Worm (Caenorhabditis elegans): ENCODE measurements around the gene C34B4.5.

Gene C34B4.5

DNA sequence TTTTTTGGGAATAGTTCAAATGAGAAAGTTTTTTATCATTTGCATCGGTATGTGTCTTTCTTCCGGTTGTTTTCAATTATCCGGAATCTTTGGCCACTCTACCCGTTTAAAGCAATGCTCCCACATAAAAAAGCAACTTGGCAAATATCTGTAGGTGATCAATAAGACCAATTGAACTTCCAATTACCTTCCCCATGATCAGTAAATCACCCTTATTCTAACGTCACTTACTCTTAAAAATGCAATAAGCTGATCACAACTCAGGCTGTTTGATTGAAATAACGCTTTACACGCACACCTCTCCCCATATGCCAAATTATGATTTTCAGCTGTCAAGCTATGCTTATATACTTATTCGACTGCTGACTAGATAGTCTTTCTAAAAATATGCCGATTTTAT, at the start of gene C34B4.5:
C34B4.5 (plus strand) TSS at position 301 of the 400 bp plus-strand sequence.
- TF ChIP-seq lin-15B (tag; optimal IDR thresholded peaks at IDR 0.05) = no peak
- TF ChIP-seq skn-1 (tag; optimal IDR thresholded peaks at IDR 0.05) = no peak
- no peak for TF ChIP-seq elt-3 (tag; optimal IDR thresholded peaks at IDR 0.05)
- no peak for TF ChIP-seq elt-2 (tag; optimal IDR thresholded peaks at IDR 0.05)
- TF ChIP-seq nhr-23 (tag; optimal IDR thresholded peaks at IDR 0.05) = no peak
- no peak for TF ChIP-seq nhr-77 (tag; optimal IDR thresholded peaks at IDR 0.05)

DNA sequence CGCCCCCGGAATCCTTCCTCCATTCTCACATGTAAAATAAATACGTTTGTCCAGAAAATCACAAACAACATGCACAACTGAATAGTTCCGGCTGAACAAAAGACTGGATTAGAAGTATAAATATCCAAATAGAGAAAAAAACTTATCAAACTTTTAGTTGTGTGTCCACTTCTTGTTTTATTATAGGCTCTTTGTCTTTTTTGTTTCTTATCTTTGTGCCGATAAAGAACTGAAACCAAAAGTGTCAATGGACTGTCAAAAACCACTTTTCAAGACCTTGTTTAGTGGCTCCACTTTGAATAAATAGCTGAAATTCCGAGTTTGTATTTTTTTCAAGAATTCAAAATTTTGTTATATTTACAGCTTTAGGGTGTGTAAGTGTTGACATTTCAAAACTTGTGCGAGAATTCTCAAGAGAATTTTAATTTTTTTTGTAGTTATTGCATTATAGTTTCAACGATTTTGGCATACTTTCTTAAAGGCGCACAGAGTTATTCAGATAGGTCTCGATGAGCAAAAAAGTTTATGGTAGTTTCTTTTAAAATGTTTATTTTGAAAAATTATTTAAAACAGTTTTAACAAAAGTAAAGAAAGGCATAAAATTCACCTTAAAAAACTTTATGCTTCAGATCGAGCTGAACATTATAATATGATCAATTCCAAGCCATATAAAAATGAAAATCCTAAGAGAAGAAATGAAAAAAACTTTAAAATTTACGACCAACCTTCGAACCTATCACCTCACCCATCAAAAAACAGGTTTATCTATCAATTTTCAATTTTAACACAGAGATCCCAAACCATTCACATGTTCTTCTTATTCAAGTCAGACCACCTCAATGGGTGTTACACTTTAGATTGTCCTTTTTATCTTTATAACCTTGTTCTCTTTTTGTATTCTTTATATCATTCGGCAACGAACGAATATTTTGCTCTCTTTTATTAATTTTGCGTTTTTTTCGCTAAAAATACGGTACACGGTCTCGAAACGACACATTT, 49.3 kb upstream of the C34B4.5 start:
- TF ChIP-seq hmg-11 (tag; optimal IDR thresholded peaks at IDR 0.05) (no peak), pha-4 (tag; optimal IDR thresholded peaks at IDR 0.05) (peak; percentile 3), nhr-11 (tag; optimal IDR thresholded peaks at IDR 0.05) (no peak), unc-39 (tag; optimal IDR thresholded peaks at IDR 0.05) (no peak), elt-2 (tag; optimal IDR thresholded peaks at IDR 0.05) (peak; percentile 78), pqm-1 (tag; optimal IDR thresholded peaks at IDR 0.05) (peak; percentile 46), fkh-2 (tag; optimal IDR thresholded peaks at IDR 0.05) (no peak), nhr-43 (tag; optimal IDR thresholded peaks at IDR 0.05; ENCODE audit: poor library complexity, severe bottlenecking) (peak; percentile 59), nhr-23 (tag; optimal IDR thresholded peaks at IDR 0.05) (peak; percentile 36), nhr-25 (tag; optimal IDR thresholded peaks at IDR 0.05) (peak; percentile 31)

DNA sequence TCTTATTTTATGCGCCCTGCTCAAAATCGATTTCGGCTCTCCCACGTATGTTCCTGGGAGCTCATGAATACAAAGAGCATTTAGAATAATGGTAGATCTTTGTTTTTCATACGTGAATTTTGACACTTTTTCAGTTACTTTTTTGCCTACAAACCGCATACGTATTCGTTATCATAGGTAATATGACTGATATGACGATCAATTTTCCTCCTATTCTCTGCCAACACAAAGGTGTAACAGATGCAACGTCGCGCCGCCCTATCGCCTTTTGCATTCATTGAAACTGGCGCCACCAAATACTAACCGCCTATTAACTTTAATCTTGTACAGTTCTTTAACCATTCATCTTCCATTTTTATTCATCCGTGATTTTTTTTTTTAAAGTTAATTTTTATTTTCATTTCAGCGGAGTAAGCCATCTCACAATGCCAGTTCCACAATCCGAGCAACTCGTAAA, 48.2 kb upstream of the C34B4.5 start, which contains the start of gene W07G4.5:
W07G4.5 (plus strand) TSS at position 407 of the 457 bp plus-strand sequence.
- TF ChIP-seq elt-2 (tag; optimal IDR thresholded peaks at IDR 0.05) (peak; percentile 89), pqm-1 (tag; optimal IDR thresholded peaks at IDR 0.05) (peak; percentile 76), nfya-1 (tag; optimal IDR thresholded peaks at IDR 0.05; ENCODE audit: insufficient read depth) (no peak), unc-62 (GFP tag; optimal IDR thresholded peaks at IDR 0.05) (no peak), sea-2 (GFP tag; optimal IDR thresholded peaks at IDR 0.05) (no peak), nhr-76 (tag; optimal IDR thresholded peaks at IDR 0.05) (no peak), egl-27 (tag; optimal IDR thresholded peaks at IDR 0.05) (no peak)

- TF ChIP-seq elt-1 (tag; optimal IDR thresholded peaks at IDR 0.05) (no peak), elt-2 (tag; optimal IDR thresholded peaks at IDR 0.05) (peak; percentile 80), ceh-82 (tag; optimal IDR thresholded peaks at IDR 0.05) (no peak), ztf-4 (tag; optimal IDR thresholded peaks at IDR 0.05) (no peak), ama-1 (optimal IDR thresholded peaks at IDR 0.05) (no peak), tbx-2 (tag; optimal IDR thresholded peaks at IDR 0.05) (no peak), pqm-1 (tag; optimal IDR thresholded peaks at IDR 0.05) (peak; percentile 78), fos-1 (tag; optimal IDR thresholded peaks at IDR 0.05) (no peak), unc-39 (tag; optimal IDR thresholded peaks at IDR 0.05) (no peak), pha-4 (tag; optimal IDR thresholded peaks at IDR 0.05) (peak; percentile 41)
Measured at ce11 chrV:13049149-13049610, 46.6 kb upstream of the C34B4.5 start, which contains the start of gene W07G4.8. W07G4.8 (minus strand) TSS chrV:13049560.

- TF ChIP-seq pqm-1 (tag; optimal IDR thresholded peaks at IDR 0.05) (no peak), ceh-28 (tag; optimal IDR thresholded peaks at IDR 0.05) (no peak), elt-2 (tag; optimal IDR thresholded peaks at IDR 0.05) (no peak), lsy-12 (tag; optimal IDR thresholded peaks at IDR 0.05) (no peak), ztf-11 (tag; optimal IDR thresholded peaks at IDR 0.05) (no peak), nhr-11 (tag; optimal IDR thresholded peaks at IDR 0.05) (no peak), eor-1 (tag; optimal IDR thresholded peaks at IDR 0.05) (no peak), fos-1 (tag; optimal IDR thresholded peaks at IDR 0.05) (no peak)
Measured at ce11 chrV:13053635-13054034, 42.1 kb upstream of the C34B4.5 start, which contains the start of gene srr-1. srr-1 (minus strand) TSS chrV:13053735.

ce11 chrV:13061836-13062235, 33.9 kb upstream of the C34B4.5 start, which contains the start of gene F42E8.1:
F42E8.1 (plus strand) TSS chrV:13062136.
- no peak for TF ChIP-seq nhr-67 (tag; optimal IDR thresholded peaks at IDR 0.05)
- TF ChIP-seq ceh-28 (tag; optimal IDR thresholded peaks at IDR 0.05) = no peak
- no peak for TF ChIP-seq pha-4 (tag; optimal IDR thresholded peaks at IDR 0.05)
- TF ChIP-seq ztf-4 (tag; optimal IDR thresholded peaks at IDR 0.05) = no peak
